Worm (Caenorhabditis elegans) whole organism, late embryonic: ENCODE measurements around the gene tyr-1.

Experiments
- ama-1 ChIP-seq: fragments of 150-350 bp; optimal IDR thresholded peaks from 2 replicates; lab custom pipeline; 2014
- elt-2 ChIP-seq: sonication (generic microtip); optimal IDR thresholded peaks from 2 replicates; lab custom pipeline; 2016; ENCODE audit warnings: missing genetic modification reagents, missing genetic modification characterization, missing compliant biosample characterization
- nhr-11 ChIP-seq: fragments of 150-350 bp; optimal IDR thresholded peaks from 2 replicates; lab custom pipeline; 2014; ENCODE audit warnings: missing biosample characterization, missing genetic modification characterization
- pag-3 ChIP-seq: sonication (generic microtip); optimal IDR thresholded peaks from 2 replicates; lab custom pipeline; 2016; ENCODE audit warnings: missing compliant biosample characterization, missing genetic modification characterization, borderline replicate concordance

DNA sequence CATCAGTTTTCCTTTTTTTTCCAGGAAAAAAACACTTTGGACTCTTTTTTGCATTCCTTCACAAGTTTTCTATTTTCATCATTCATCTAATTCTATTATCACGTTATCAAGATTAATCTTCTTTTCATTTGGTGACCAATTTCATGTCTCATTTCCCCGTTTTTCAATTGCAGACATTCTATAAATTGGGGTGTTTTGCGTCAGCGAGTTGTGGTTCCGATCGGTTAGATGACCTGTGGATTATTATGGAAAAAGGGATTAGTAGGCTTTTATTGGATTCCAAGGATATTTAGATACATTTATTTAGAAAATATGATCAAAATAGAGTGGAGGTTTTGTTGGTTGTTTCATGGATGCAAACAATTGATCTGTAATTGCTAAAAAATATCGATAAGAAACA is 38.7 kb upstream of the tyr-1 start:
- TF ChIP-seq nhr-11 (tag; lab: Kevin White, UChicago) (no peak), ama-1 (lab: Kevin White, UChicago) (no peak), pag-3 (tag; lab: Kevin White, UChicago) (no peak), elt-2 (tag; lab: Kevin White, UChicago) (no peak)
